Worm (Caenorhabditis elegans) whole organism, late embryonic: ENCODE data around the gene F18F11.4.

Experiments used
- F13H6.1 ChIP-seq: sonication (generic microtip); optimal IDR thresholded peaks from 2 replicates; lab custom pipeline; 2016; ENCODE audit warnings: missing genetic modification characterization, missing compliant biosample characterization
- che-1 ChIP-seq: sonication (generic microtip); optimal IDR thresholded peaks from 2 replicates; lab custom pipeline; 2016; ENCODE audit warnings: mild to moderate bottlenecking, missing genetic modification characterization, missing compliant biosample characterization
- dmd-4 ChIP-seq: sonication (generic microtip); optimal IDR thresholded peaks from 2 replicates; lab custom pipeline; 2016; ENCODE audit warnings: borderline replicate concordance, missing genetic modification characterization, missing compliant biosample characterization
- fkh-10 ChIP-seq: fragments of 150-350 bp; optimal IDR thresholded peaks from 2 replicates; lab custom pipeline; 2014; ENCODE audit warnings: missing biosample characterization, missing genetic modification reagents, missing genetic modification characterization
- hlh-30 ChIP-seq: sonication (generic microtip); optimal IDR thresholded peaks from 2 replicates; lab custom pipeline; 2017; ENCODE audit warnings: antibody characterized with exemption, missing genetic modification characterization, missing compliant biosample characterization; ENCODE audit not compliant: insufficient read depth
- hlh-8 ChIP-seq: sonication (generic microtip); optimal IDR thresholded peaks from 2 replicates; lab custom pipeline; 2016; ENCODE audit warnings: missing genotype, missing genetic modification characterization, missing compliant biosample characterization
- lin-11 ChIP-seq: fragments of 200-800 bp; sonication (Bioruptor generic); optimal IDR thresholded peaks from 2 replicates; lab custom pipeline; 2018; ENCODE audit warnings: mild to moderate bottlenecking, missing genetic modification characterization, missing compliant biosample characterization
- nfya-1 ChIP-seq: sonication (generic microtip); optimal IDR thresholded peaks from 2 replicates; lab custom pipeline; 2017; ENCODE audit warnings: missing genetic modification characterization, mild to moderate bottlenecking, missing compliant biosample characterization, antibody characterized with exemption, moderate library complexity
- nhr-11 ChIP-seq: fragments of 150-350 bp; optimal IDR thresholded peaks from 2 replicates; lab custom pipeline; 2014; ENCODE audit warnings: missing biosample characterization, missing genetic modification characterization
- sox-4 ChIP-seq: sonication (generic microtip); optimal IDR thresholded peaks from 2 replicates; lab custom pipeline; 2017; ENCODE audit warnings: mild to moderate bottlenecking, missing genetic modification characterization, inconsistent platforms, missing compliant biosample characterization
- ttx-3 ChIP-seq: sonication (generic microtip); optimal IDR thresholded peaks from 2 replicates; lab custom pipeline; 2016; ENCODE audit warnings: missing genetic modification reagents, missing genetic modification characterization, missing compliant biosample characterization
- unc-42 ChIP-seq: sonication (generic microtip); optimal IDR thresholded peaks from 2 replicates; lab custom pipeline; 2016; ENCODE audit warnings: missing genotype, missing genetic modification characterization, missing compliant biosample characterization
- unc-55 ChIP-seq: sonication (generic microtip); optimal IDR thresholded peaks from 2 replicates; lab custom pipeline; 2017; ENCODE audit warnings: missing biosample characterization, missing genetic modification reagents, missing genetic modification characterization
- ztf-16 ChIP-seq: sonication (generic microtip); optimal IDR thresholded peaks from 2 replicates; lab custom pipeline; 2017; ENCODE audit warnings: missing genetic modification characterization, missing compliant biosample characterization

DNA sequence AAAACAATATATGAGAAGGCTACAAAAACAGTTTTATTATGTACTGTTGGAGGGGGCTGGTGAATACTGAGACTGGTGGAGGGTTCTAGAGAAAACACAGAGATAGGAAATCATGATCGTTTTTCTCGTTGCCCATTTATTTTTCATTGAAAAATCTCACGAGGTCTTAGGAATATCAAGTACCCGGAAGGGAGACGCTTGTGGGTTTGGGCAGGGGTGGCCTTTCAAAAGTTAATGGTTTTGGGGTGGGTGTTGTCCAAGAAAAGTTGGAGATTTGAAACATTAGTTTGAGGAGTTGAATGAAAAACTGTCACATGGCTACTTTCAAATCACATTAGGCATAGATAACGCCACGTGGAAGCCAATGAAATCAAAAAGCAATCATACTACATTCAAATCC is 35.9 kb upstream of the F18F11.4 start:
- no peak for TF ChIP-seq hlh-8 (tag; lab: Kevin White, UChicago)
- TF ChIP-seq ztf-16 (tag; lab: Kevin White, UChicago) = no peak
- TF ChIP-seq nfya-1 (tag; lab: Kevin White, UChicago) = no peak
- no peak for TF ChIP-seq ttx-3 (tag; lab: Kevin White, UChicago)
- TF ChIP-seq sox-4 (tag; lab: Kevin White, UChicago) = no peak
- TF ChIP-seq che-1 = no peak
- no peak for TF ChIP-seq F13H6.1 (tag; lab: Kevin White, UChicago)
- no peak for TF ChIP-seq unc-55 (GFP tag; lab: Kevin White, UChicago)
- TF ChIP-seq unc-42 (tag; lab: Kevin White, UChicago) = no peak
- TF ChIP-seq nhr-11 (tag; lab: Kevin White, UChicago) = no peak
- no peak for TF ChIP-seq lin-11 (tag; lab: Kevin White, UChicago)
- TF ChIP-seq dmd-4 (tag; lab: Kevin White, UChicago) = no peak
- TF ChIP-seq fkh-10 (GFP tag; lab: Kevin White, UChicago) = no peak
- no peak for TF ChIP-seq hlh-30 (tag; lab: Kevin White, UChicago)
